Worm (Caenorhabditis elegans): ENCODE results near the gene thn-4.

Gene thn-4

ce11 chrV:16880054-16880453, 8.8 kb upstream of the thn-4 start, which contains the start of gene F09C6.3:
Gene F09C6.3 (minus strand): TSS chrV:16880154.
- TF ChIP-seq mdl-1 (tag; optimal IDR thresholded peaks at IDR 0.05) (no peak), elt-3 (tag; optimal IDR thresholded peaks at IDR 0.05) (no peak), skn-1 (tag; optimal IDR thresholded peaks at IDR 0.05) (no peak), blmp-1 (tag; optimal IDR thresholded peaks at IDR 0.05; ENCODE audit: insufficient read depth) (no peak), gmeb-1 (tag; optimal IDR thresholded peaks at IDR 0.05) (no peak), nhr-237 (tag; optimal IDR thresholded peaks at IDR 0.05) (no peak), nhr-10 (tag; optimal IDR thresholded peaks at IDR 0.05) (no peak), lin-13 (GFP tag; optimal IDR thresholded peaks at IDR 0.05) (no peak), ceh-82 (tag; optimal IDR thresholded peaks at IDR 0.05) (no peak)

ce11 chrV:16879532-16879931, 8.2 kb upstream of the thn-4 start:
- TF ChIP-seq blmp-1 (tag; optimal IDR thresholded peaks at IDR 0.05; ENCODE audit: insufficient read depth) (no peak), unc-39 (tag; optimal IDR thresholded peaks at IDR 0.05) (no peak)

ce11 chrV:16874966-16875365, 3.7 kb upstream of the thn-4 start, which contains the start of gene F49A5.10:
Gene F49A5.10 (plus strand): TSS chrV:16875266.
- TF ChIP-seq alr-1 (tag; optimal IDR thresholded peaks at IDR 0.05), result no peak
- no peak for TF ChIP-seq aly-2 (tag; optimal IDR thresholded peaks at IDR 0.05)
- TF ChIP-seq egl-27 (tag; optimal IDR thresholded peaks at IDR 0.05), result no peak
- TF ChIP-seq snpc-4 (tag; optimal IDR thresholded peaks at IDR 0.05), result no peak
- no peak for TF ChIP-seq nhr-25 (tag; optimal IDR thresholded peaks at IDR 0.05)
- no peak for TF ChIP-seq mbf-1 (tag; optimal IDR thresholded peaks at IDR 0.05)
- no peak for TF ChIP-seq crh-2 (tag; optimal IDR thresholded peaks at IDR 0.05)
- no peak for TF ChIP-seq unc-62 (GFP tag; optimal IDR thresholded peaks at IDR 0.05)
- TF ChIP-seq peb-1 (tag; optimal IDR thresholded peaks at IDR 0.05), result no peak
- TF ChIP-seq nhr-77 (tag; optimal IDR thresholded peaks at IDR 0.05), result no peak
- no peak for TF ChIP-seq nhr-129 (tag; optimal IDR thresholded peaks at IDR 0.05)
- no peak for TF ChIP-seq unc-39 (tag; optimal IDR thresholded peaks at IDR 0.05)
- no peak for TF ChIP-seq ztf-11 (tag; optimal IDR thresholded peaks at IDR 0.05)

ce11 chrV:16873642-16874041, 2.4 kb upstream of the thn-4 start, which contains the start of gene srw-23:
Gene srw-23 (plus strand): TSS chrV:16873942.
- TF ChIP-seq ZK546.5 (tag; optimal IDR thresholded peaks at IDR 0.05), result no peak
- TF ChIP-seq nhr-23 (tag; optimal IDR thresholded peaks at IDR 0.05), result no peak
- TF ChIP-seq nhr-21 (tag; optimal IDR thresholded peaks at IDR 0.05), result no peak

- TF ChIP-seq egl-27 (tag; optimal IDR thresholded peaks at IDR 0.05) (no peak), crh-2 (tag; optimal IDR thresholded peaks at IDR 0.05) (no peak), mdl-1 (tag; optimal IDR thresholded peaks at IDR 0.05) (no peak), lin-11 (tag; optimal IDR thresholded peaks at IDR 0.05) (no peak), sem-4 (tag; optimal IDR thresholded peaks at IDR 0.05) (no peak), unc-55 (GFP tag; optimal IDR thresholded peaks at IDR 0.05) (no peak), F13H6.1 (tag; optimal IDR thresholded peaks at IDR 0.05) (no peak), nhr-237 (tag; optimal IDR thresholded peaks at IDR 0.05) (no peak), nhr-12 (tag; optimal IDR thresholded peaks at IDR 0.05) (no peak), Y55F3AM.14 (GFP tag; optimal IDR thresholded peaks at IDR 0.05) (no peak), mab-5 (tag; optimal IDR thresholded peaks at IDR 0.05) (no peak)
These were observed 1.5 kb downstream of the thn-4 start, which contains the start of gene clec-33 for ce11 chrV:16869740-16870139. Gene clec-33 (minus strand): TSS chrV:16869840.

ce11 chrV:16865404-16865803, 5.9 kb downstream of the thn-4 start, which contains the start of gene clec-28:
Gene clec-28 (plus strand): TSS chrV:16865704.
- TF ChIP-seq F13H6.1 (tag; optimal IDR thresholded peaks at IDR 0.05) (no peak), alr-1 (tag; optimal IDR thresholded peaks at IDR 0.05) (no peak), mdl-1 (tag; optimal IDR thresholded peaks at IDR 0.05) (no peak), ztf-11 (tag; optimal IDR thresholded peaks at IDR 0.05) (no peak), ceh-82 (tag; optimal IDR thresholded peaks at IDR 0.05) (no peak), nhr-25 (tag; optimal IDR thresholded peaks at IDR 0.05) (no peak), elt-3 (tag; optimal IDR thresholded peaks at IDR 0.05) (no peak), lin-39 (tag; optimal IDR thresholded peaks at IDR 0.05) (no peak)
